Worm (Caenorhabditis elegans) whole organism, late embryonic: Measurements from ENCODE around the gene inx-2.

Source experiments
- F13H6.1 ChIP-seq: sonication (generic microtip); optimal IDR thresholded peaks from 2 replicates; lab custom pipeline; 2016; ENCODE audit warnings: missing genetic modification characterization, missing compliant biosample characterization
- ama-1 ChIP-seq: fragments of 150-350 bp; optimal IDR thresholded peaks from 2 replicates; lab custom pipeline; 2014
- elt-4 ChIP-seq: sonication (generic microtip); optimal IDR thresholded peaks from 2 replicates; lab custom pipeline; 2016; ENCODE audit warnings: missing genetic modification characterization, missing compliant biosample characterization
- nfya-1 ChIP-seq: sonication (generic microtip); optimal IDR thresholded peaks from 2 replicates; lab custom pipeline; 2017; ENCODE audit warnings: missing genetic modification characterization, mild to moderate bottlenecking, missing compliant biosample characterization, antibody characterized with exemption, moderate library complexity
- pha-2 ChIP-seq: sonication (generic microtip); optimal IDR thresholded peaks from 2 replicates; lab custom pipeline; 2017; ENCODE audit warnings: mild to moderate bottlenecking, missing genetic modification characterization, missing compliant biosample characterization
- pha-4 ChIP-seq: fragments of 150-350 bp; optimal IDR thresholded peaks from 2 replicates; lab custom pipeline; 2018; ENCODE audit warnings: missing biosample characterization, missing genetic modification reagents, missing genetic modification characterization
- unc-42 ChIP-seq: sonication (generic microtip); optimal IDR thresholded peaks from 2 replicates; lab custom pipeline; 2016; ENCODE audit warnings: missing genotype, missing genetic modification characterization, missing compliant biosample characterization
- zip-5 ChIP-seq: sonication (generic microtip); optimal IDR thresholded peaks from 2 replicates; lab custom pipeline; 2016; ENCODE audit warnings: missing genetic modification characterization, missing compliant biosample characterization

- no peak for TF ChIP-seq elt-4
- TF ChIP-seq nfya-1 = no peak
- no peak for TF ChIP-seq F13H6.1
- no peak for TF ChIP-seq ama-1 (lab: Kevin White, UChicago)
- TF ChIP-seq unc-42 = no peak
- no peak for TF ChIP-seq pha-2 (tag; lab: Kevin White, UChicago)
- no peak for TF ChIP-seq pha-4 (tag; lab: Kevin White, UChicago)
- no peak for TF ChIP-seq zip-5 (tag; lab: Kevin White, UChicago)
These were observed 41.2 kb upstream of the inx-2 start, which contains the start of gene gcy-9 for ce11 chrX:11337783-11338182.
